Fruit fly (Drosophila melanogaster): ENCODE measurements around the gene ATPsynbetaL.

The ATPsynbetaL gene

dm6 chr3L:16087323-16087816 is 10.3 kb upstream of the ATPsynbetaL start, which contains the start of gene Tasp1 (continued):
- 0 out of 2 replicates have a peak, but pooled peaks have one; percentile 6 for TF ChIP-seq CG10959 (GFP tag; IDR thresholded peaks at IDR 0.05)
- TF ChIP-seq CG6175 (GFP tag; IDR thresholded peaks at IDR 0.05): no peak
- TF ChIP-seq sima (GFP tag; optimal IDR thresholded peaks at IDR 0.05): no peak
- TF ChIP-seq CG18619 (GFP tag; optimal IDR thresholded peaks at IDR 0.05): peak; percentile 56
- peak; percentile 48 for TF ChIP-seq vfl (GFP tag; optimal IDR thresholded peaks at IDR 0.05)
- peak; percentile 79 for TF ChIP-seq E2f1 (GFP tag; IDR thresholded peaks at IDR 0.05)
- TF ChIP-seq gcm2 (GFP tag; optimal IDR thresholded peaks at IDR 0.05): no peak
- TF ChIP-seq Dref (GFP tag; IDR thresholded peaks at IDR 0.05): no peak
- no peak for TF ChIP-seq Tbp (GFP tag; optimal IDR thresholded peaks at IDR 0.05)
- no peak for TF ChIP-seq en (GFP tag; optimal IDR thresholded peaks at IDR 0.05)
- TF ChIP-seq CG18262 (tag; optimal IDR thresholded peaks at IDR 0.05): peak; percentile 78
- peak; percentile 32 for TF ChIP-seq CG12299 (tag; optimal IDR thresholded peaks at IDR 0.05)
- peak; percentile 11 for TF ChIP-seq B-H2 (GFP tag; optimal IDR thresholded peaks at IDR 0.05)
- TF ChIP-seq chn (GFP tag; optimal IDR thresholded peaks at IDR 0.05): peak; percentile 40
- peak; percentile 50; the same call in 1 of the 2 replicates for TF ChIP-seq Adf1 (GFP tag; IDR thresholded peaks at IDR 0.05)
- TF ChIP-seq CG31388 (GFP tag; optimal IDR thresholded peaks at IDR 0.05): peak; percentile 7
- TF ChIP-seq inv (GFP tag; IDR thresholded peaks at IDR 0.05; ENCODE audit: partially characterized antibody): no peak
- TF ChIP-seq Oli (tag; optimal IDR thresholded peaks at IDR 0.05): peak; percentile 42
- TF ChIP-seq Rfx (GFP tag; IDR thresholded peaks at IDR 0.05): peak; percentile 79
- TF ChIP-seq CG12391 (tag; optimal IDR thresholded peaks at IDR 0.05): peak; percentile 81
- peak; percentile 19 for TF ChIP-seq CG10654 (GFP tag; optimal IDR thresholded peaks at IDR 0.05)
- peak; percentile 60 for TF ChIP-seq CG2120 (GFP tag; optimal IDR thresholded peaks at IDR 0.05)
- peak; percentile 40 for TF ChIP-seq kah (GFP tag; optimal IDR thresholded peaks at IDR 0.05)
- TF ChIP-seq fd96Cb (tag; optimal IDR thresholded peaks at IDR 0.05): peak; percentile 58
- peak; percentile 7 for TF ChIP-seq CG17385 (GFP tag; optimal IDR thresholded peaks at IDR 0.05)
- peak; percentile 39 for TF ChIP-seq ewg (GFP tag; optimal IDR thresholded peaks at IDR 0.05)
- peak; percentile 46; the same call in 1 of the 3 replicates for TF ChIP-seq ase (GFP tag; IDR thresholded peaks at IDR 0.05)
- peak; percentile 22 for TF ChIP-seq pho (GFP tag; optimal IDR thresholded peaks at IDR 0.05)
- TF ChIP-seq CG7786 (GFP tag; optimal IDR thresholded peaks at IDR 0.05): no peak

DNA sequence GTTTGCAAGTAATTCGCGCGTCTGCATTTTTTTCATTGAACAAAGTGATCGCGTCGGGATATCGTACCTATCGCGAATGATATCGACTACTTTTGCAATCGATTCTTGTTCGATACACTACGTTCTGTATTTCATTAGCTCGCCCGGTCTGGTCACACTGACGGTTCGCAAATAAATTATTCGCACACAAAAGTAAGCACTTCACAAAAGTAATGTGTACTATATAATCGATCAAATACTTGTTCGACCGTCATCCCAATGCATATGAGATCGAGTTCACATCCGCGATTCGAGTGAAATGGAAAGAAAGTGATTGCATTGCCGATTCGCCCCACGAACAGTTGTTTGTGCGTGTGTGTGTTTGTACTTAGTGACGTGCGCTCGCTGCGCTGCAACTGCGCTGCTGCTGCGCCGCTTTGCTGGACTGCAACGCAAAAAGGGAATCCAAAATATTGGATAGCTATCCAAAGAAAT is 7.3 kb upstream of the ATPsynbetaL start, which contains the start of the genes CG5235 and ClC-c:
Gene CG5235 (minus strand): TSS at position 63 of the 474 bp plus-strand sequence.
Gene ClC-c (plus strand): TSS at position 125 of the 474 bp plus-strand sequence.
- TF ChIP-seq repo (GFP tag; optimal IDR thresholded peaks at IDR 0.05) (no peak), Fer1 (GFP tag; optimal IDR thresholded peaks at IDR 0.05) (peak; percentile 38), CG17912 (GFP tag; optimal IDR thresholded peaks at IDR 0.05) (no peak), CG42726 (GFP tag; IDR thresholded peaks at IDR 0.05; ENCODE audit: partially characterized antibody) (peak; percentile 21; the same call in 1 of the 2 replicates), knrl (GFP tag; IDR thresholded peaks at IDR 0.05; ENCODE audit: partially characterized antibody) (peak; percentile 69), cg (GFP tag; optimal IDR thresholded peaks at IDR 0.05) (peak; percentile 81), sima (GFP tag; optimal IDR thresholded peaks at IDR 0.05) (no peak), Lhr (GFP tag; optimal IDR thresholded peaks at IDR 0.05) (peak; percentile 14), nmo (GFP tag; optimal IDR thresholded peaks at IDR 0.05) (peak; percentile 26), Bgb (GFP tag; IDR thresholded peaks at IDR 0.05; ENCODE audit: partially characterized antibody) (peak; percentile 85), CG9727 (GFP tag; optimal IDR thresholded peaks at IDR 0.05) (no peak), Chrac-16 (GFP tag; optimal IDR thresholded peaks at IDR 0.05) (no peak), stwl (tag; optimal IDR thresholded peaks at IDR 0.05) (peak; percentile 65), Pdp1 (GFP tag; optimal IDR thresholded peaks at IDR 0.05) (peak in 1 of 2 experiments; percentile 22), hbn (GFP tag; IDR thresholded peaks at IDR 0.05; ENCODE audit: partially characterized antibody) (peak; percentile 77), unc-4 (GFP tag; IDR thresholded peaks at IDR 0.05; ENCODE audit: partially characterized antibody) (peak; percentile 84), CG8359 (GFP tag; optimal IDR thresholded peaks at IDR 0.05; ENCODE audit: borderline replicate concordance) (no peak), lov (optimal IDR thresholded peaks at IDR 0.05) (no peak), lov (GFP tag; IDR thresholded peaks at IDR 0.05) (no peak), nerfin-2 (GFP tag; IDR thresholded peaks at IDR 0.05; ENCODE audit: partially characterized antibody) (peak; percentile 81), hth (optimal IDR thresholded peaks at IDR 0.05) (no peak), HmgZ (tag; optimal IDR thresholded peaks at IDR 0.05) (peak; percentile 26), toy (GFP tag; IDR thresholded peaks at IDR 0.05) (no peak)

Data from whole organism, embryonic.